Fruit fly (Drosophila melanogaster) S2 (cell line): ENCODE measurements around the gene CG32373.

Experiments used
- CG8478 ChIP-seq: fragments of >200 bp; optimal IDR thresholded peaks from 2 replicates; lab custom pipeline; 2018
- CTCF ChIP-seq, 2 experiments: fragments of >200 bp; optimal IDR thresholded peaks; 2 replicates each; lab custom pipeline; 2018

Gene CG32373

dm6 chr3L:7639533-7639932 is 10.8 kb upstream of the CG32373 start:
- no peak for TF ChIP-seq CG8478 (lab: Kevin White, UChicago)
- no peak for TF ChIP-seq CTCF (optimal IDR thresholded peaks at IDR 0.05; lab: Kevin White, UChicago)

- TF ChIP-seq CG8478 (lab: Kevin White, UChicago) (no peak), CTCF (optimal IDR thresholded peaks at IDR 0.05; lab: Kevin White, UChicago) (no peak)
These were observed 10.1 kb upstream of the CG32373 start, which contains the start of gene Urm1 for dm6 chr3L:7640297-7640696. Urm1 (minus strand) TSS chr3L:7640446.

dm6 chr3L:7641467-7641866 is 8.9 kb upstream of the CG32373 start, which contains the start of gene CG7506:
CG7506 (minus strand) TSS chr3L:7641648.
- TF ChIP-seq CTCF (optimal IDR thresholded peaks at IDR 0.05; lab: Kevin White, UChicago), result no peak
- TF ChIP-seq CG8478 (lab: Kevin White, UChicago), result no peak

dm6 chr3L:7643562-7643961 is 6.8 kb upstream of the CG32373 start:
- TF ChIP-seq CTCF (optimal IDR thresholded peaks at IDR 0.05; lab: Kevin White, UChicago) (no peak), CG8478 (lab: Kevin White, UChicago) (no peak)

dm6 chr3L:7650968-7651367 is 620 bp downstream of the CG32373 start, which contains the start of gene PGRP-SD:
PGRP-SD (plus strand) TSS chr3L:7651180.
- TF ChIP-seq CG8478 (lab: Kevin White, UChicago) (no peak), CTCF (optimal IDR thresholded peaks at IDR 0.05; lab: Kevin White, UChicago) (no peak)

- TF ChIP-seq CG8478 (lab: Kevin White, UChicago) (no peak), CTCF (optimal IDR thresholded peaks at IDR 0.05; lab: Kevin White, UChicago) (peak in 1 of 2 experiments; percentile 20)
These were observed 4.0 kb downstream of the CG32373 start, which contains the start of gene CG7492 for dm6 chr3L:7654048-7654961. CG7492 (minus strand) TSS chr3L:7654752.

- no peak for TF ChIP-seq CTCF (optimal IDR thresholded peaks at IDR 0.05; lab: Kevin White, UChicago)
- no peak for TF ChIP-seq CG8478 (lab: Kevin White, UChicago)
These were observed 45.2 kb downstream of the CG32373 start, which contains the start of gene CG44195 for dm6 chr3L:7695554-7695953. CG44195 (minus strand) TSS chr3L:7695654.

dm6 chr3L:7713378-7713777 is 63.0 kb downstream of the CG32373 start:
- TF ChIP-seq CG8478 (lab: Kevin White, UChicago) (no peak), CTCF (optimal IDR thresholded peaks at IDR 0.05; lab: Kevin White, UChicago) (no peak)

dm6 chr3L:7714301-7714946 is 64.1 kb downstream of the CG32373 start:
- TF ChIP-seq CTCF (optimal IDR thresholded peaks at IDR 0.05; lab: Kevin White, UChicago) (no peak), CG8478 (lab: Kevin White, UChicago) (no peak)

- TF ChIP-seq CG8478 (lab: Kevin White, UChicago), result no peak
These were observed 67.7 kb downstream of the CG32373 start, which contains the start of gene Ank2 for dm6 chr3L:7717863-7718560. Ank2 (minus strand) TSS chr3L:7718395.

dm6 chr3L:7718561-7719417 is 68.4 kb downstream of the CG32373 start, which contains the start of gene Mcad:
Mcad (plus strand) TSS chr3L:7719350.
- TF ChIP-seq CG8478 (lab: Kevin White, UChicago), result no peak
- no peak for TF ChIP-seq CTCF (optimal IDR thresholded peaks at IDR 0.05; lab: Kevin White, UChicago)

dm6 chr3L:7719418-7719789 is 69.1 kb downstream of the CG32373 start:
- TF ChIP-seq CTCF (optimal IDR thresholded peaks at IDR 0.05; lab: Kevin White, UChicago) (no peak), CG8478 (lab: Kevin White, UChicago) (no peak)

dm6 chr3L:7721527-7721926 is 71.2 kb downstream of the CG32373 start:
- TF ChIP-seq CTCF (optimal IDR thresholded peaks at IDR 0.05; lab: Kevin White, UChicago), result no peak
- no peak for TF ChIP-seq CG8478 (lab: Kevin White, UChicago)
